Worm (Caenorhabditis elegans) whole organism, L4 larva: ENCODE data around the gene F36A4.4.

Experiments
- F10B5.3 ChIP-seq: sonication (generic microtip); optimal IDR thresholded peaks from 2 replicates; lab custom pipeline; 2016; ENCODE audit warnings: mild to moderate bottlenecking, missing genetic modification characterization, missing compliant biosample characterization
- R02D3.7 ChIP-seq: fragments of 150-350 bp; sonication (generic microtip); optimal IDR thresholded peaks from 3 replicates; lab custom pipeline; 2014; ENCODE audit warnings: missing biosample characterization, missing genetic modification characterization
- T26A8.4 ChIP-seq: fragments of 200-800 bp; sonication (Bioruptor generic); IDR thresholded peaks from 2 replicates; pipeline ENCODE4 v1.3.6; 2022; ENCODE audit warnings: missing genetic modification characterization, missing compliant biosample characterization
- ama-1 ChIP-seq: fragments of 150-350 bp; optimal IDR thresholded peaks from 2 replicates; lab custom pipeline; 2014; ENCODE audit warnings: inconsistent platforms, mixed read lengths
- attf-4 ChIP-seq: sonication (generic microtip); optimal IDR thresholded peaks from 3 replicates; lab custom pipeline; 2017; ENCODE audit warnings: missing biosample characterization, missing genetic modification characterization
- jun-1 ChIP-seq: fragments of 150-350 bp; optimal IDR thresholded peaks from 2 replicates; lab custom pipeline; 2014; ENCODE audit warnings: missing biosample characterization, missing genetic modification reagents, missing genetic modification characterization
- lin-15B ChIP-seq: fragments of 150-350 bp; sonication (generic microtip); optimal IDR thresholded peaks from 3 replicates; lab custom pipeline; 2014; ENCODE audit warnings: missing biosample characterization, missing genetic modification characterization
- lin-38 ChIP-seq: fragments of 200-800 bp; sonication (Bioruptor generic); IDR thresholded peaks from 2 replicates; pipeline ENCODE4 v1.3.6; 2022; ENCODE audit warnings: missing genetic modification reagents, missing genetic modification characterization, missing compliant biosample characterization
- nhr-28 ChIP-seq: fragments of 150-350 bp; optimal IDR thresholded peaks from 2 replicates; lab custom pipeline; 2014; ENCODE audit warnings: missing biosample characterization, missing genetic modification characterization
- saeg-2 ChIP-seq: fragments of 200-800 bp; sonication (Bioruptor generic); IDR thresholded peaks from 2 replicates; pipeline ENCODE4 v1.3.6; 2022; ENCODE audit warnings: missing genetic modification reagents, missing genetic modification characterization, missing compliant biosample characterization
- unc-39 ChIP-seq: sonication (generic microtip); optimal IDR thresholded peaks from 2 replicates; lab custom pipeline; 2017; ENCODE audit warnings: missing biosample characterization, missing genetic modification characterization

ce11 chrIV:4316813-4317408 is 49.5 kb downstream of the F36A4.4 start, which contains the start of gene Y24D9B.1:
- TF ChIP-seq ama-1 (lab: Kevin White, UChicago), result no peak
- TF ChIP-seq attf-4 (tag; lab: Kevin White, UChicago), result no peak
- TF ChIP-seq F10B5.3, result no peak
- no peak for TF ChIP-seq nhr-28 (tag; lab: Kevin White, UChicago)
- no peak for TF ChIP-seq saeg-2
- no peak for TF ChIP-seq unc-39 (tag; lab: Kevin White, UChicago)
- no peak for TF ChIP-seq lin-15B
- no peak for TF ChIP-seq R02D3.7
- peak; percentile 27 for TF ChIP-seq lin-38 (GFP tag; lab: Robert Waterston, UW)
- no peak for TF ChIP-seq T26A8.4 (GFP tag; lab: Robert Waterston, UW)
- no peak for TF ChIP-seq jun-1 (tag; lab: Kevin White, UChicago)
